Worm (Caenorhabditis elegans): ENCODE results near the gene haly-1.

Gene haly-1

DNA sequence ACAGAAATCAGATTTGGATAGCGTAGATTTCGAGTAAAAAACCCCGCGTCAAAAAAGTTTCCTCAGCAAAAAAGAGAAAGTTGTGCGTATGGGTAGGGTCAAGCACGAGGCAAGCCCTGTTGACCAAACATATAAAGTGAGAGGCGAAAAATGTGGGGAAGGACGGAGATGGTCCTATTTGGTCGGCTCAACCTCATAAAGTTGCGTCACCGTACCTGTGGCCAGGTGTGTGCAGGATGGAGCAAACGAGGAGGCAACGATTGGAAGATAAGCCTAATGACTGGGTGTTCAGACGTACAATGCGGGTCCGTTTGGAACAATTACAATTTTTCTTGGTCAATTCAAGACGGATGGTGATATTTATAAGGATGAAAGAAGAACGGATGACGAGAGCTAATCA, 30.7 kb upstream of the haly-1 start:
- TF ChIP-seq elt-2 (tag; optimal IDR thresholded peaks at IDR 0.05): no peak
- TF ChIP-seq ceh-48 (tag; optimal IDR thresholded peaks at IDR 0.05): no peak
- TF ChIP-seq tbx-2 (tag; optimal IDR thresholded peaks at IDR 0.05): peak; percentile 48
- peak; percentile 14 for TF ChIP-seq sdc-2 (tag; optimal IDR thresholded peaks at IDR 0.05)
- TF ChIP-seq rnt-1 (tag; optimal IDR thresholded peaks at IDR 0.05): no peak
- TF ChIP-seq hlh-8 (tag; optimal IDR thresholded peaks at IDR 0.05): no peak

- TF ChIP-seq C08G9.2 (tag; optimal IDR thresholded peaks at IDR 0.05) (no peak), syd-9 (tag; optimal IDR thresholded peaks at IDR 0.05) (no peak), lin-11 (tag; optimal IDR thresholded peaks at IDR 0.05) (no peak), npax-4 (tag; optimal IDR thresholded peaks at IDR 0.05) (no peak), ceh-14 (tag; optimal IDR thresholded peaks at IDR 0.05) (no peak), K09A11.1 (tag; optimal IDR thresholded peaks at IDR 0.05; ENCODE audit: insufficient read depth) (no peak), dve-1 (tag; optimal IDR thresholded peaks at IDR 0.05) (no peak), nhr-232 (tag; optimal IDR thresholded peaks at IDR 0.05) (no peak), nfya-1 (tag; optimal IDR thresholded peaks at IDR 0.05) (no peak), C38D4.7 (GFP tag; optimal IDR thresholded peaks at IDR 0.05) (no peak), fax-1 (tag; optimal IDR thresholded peaks at IDR 0.05) (no peak), pat-9 (tag; optimal IDR thresholded peaks at IDR 0.05) (no peak), elt-4 (tag; optimal IDR thresholded peaks at IDR 0.05) (no peak)
Observed at ce11 chrX:10924031-10924430, 27.6 kb upstream of the haly-1 start.

DNA sequence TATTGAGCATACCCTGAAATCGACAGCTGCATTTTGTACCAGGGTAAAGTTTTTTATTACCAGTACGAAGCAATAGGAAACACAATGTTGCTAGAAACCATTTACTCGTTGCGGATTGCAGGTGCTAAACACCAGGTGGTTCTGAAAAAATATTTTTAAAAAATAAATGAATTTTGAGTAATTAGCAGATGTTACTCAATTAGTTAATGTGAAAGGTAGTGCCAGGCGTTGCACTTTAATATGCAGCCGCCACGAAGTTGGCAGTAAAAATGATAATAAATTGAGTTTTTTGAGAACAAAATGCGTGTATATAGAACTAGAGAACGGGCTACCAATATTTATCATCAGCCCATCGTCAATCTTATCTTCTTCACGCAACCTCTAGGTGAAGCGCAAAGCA, 23.2 kb upstream of the haly-1 start, which contains the start of gene nstp-9:
Gene nstp-9 (minus strand): TSS at position 101 of the 400 bp plus-strand sequence.
- TF ChIP-seq pax-1 (tag; optimal IDR thresholded peaks at IDR 0.05) (no peak), elt-4 (tag; optimal IDR thresholded peaks at IDR 0.05) (no peak), ceh-45 (GFP tag; IDR thresholded peaks at IDR 0.05) (no peak), hlh-6 (tag; optimal IDR thresholded peaks at IDR 0.05) (no peak), nfya-1 (tag; optimal IDR thresholded peaks at IDR 0.05) (no peak), gmeb-2 (tag; optimal IDR thresholded peaks at IDR 0.05) (no peak)

- TF ChIP-seq K02D7.2 (tag; optimal IDR thresholded peaks at IDR 0.05) (no peak), ceh-6 (GFP tag; optimal IDR thresholded peaks at IDR 0.05) (no peak), ahr-1 (tag; optimal IDR thresholded peaks at IDR 0.05) (no peak), gmeb-2 (tag; optimal IDR thresholded peaks at IDR 0.05) (no peak), ets-4 (tag; optimal IDR thresholded peaks at IDR 0.05) (no peak), pat-9 (tag; optimal IDR thresholded peaks at IDR 0.05) (no peak), tbx-2 (tag; optimal IDR thresholded peaks at IDR 0.05) (no peak), ceh-22 (tag; optimal IDR thresholded peaks at IDR 0.05) (no peak), ceh-24 (tag; optimal IDR thresholded peaks at IDR 0.05) (no peak), rnt-1 (tag; optimal IDR thresholded peaks at IDR 0.05) (no peak), pqm-1 (tag; optimal IDR thresholded peaks at IDR 0.05) (no peak)
Observed at ce11 chrX:10916194-10916593, 19.8 kb upstream of the haly-1 start.

DNA sequence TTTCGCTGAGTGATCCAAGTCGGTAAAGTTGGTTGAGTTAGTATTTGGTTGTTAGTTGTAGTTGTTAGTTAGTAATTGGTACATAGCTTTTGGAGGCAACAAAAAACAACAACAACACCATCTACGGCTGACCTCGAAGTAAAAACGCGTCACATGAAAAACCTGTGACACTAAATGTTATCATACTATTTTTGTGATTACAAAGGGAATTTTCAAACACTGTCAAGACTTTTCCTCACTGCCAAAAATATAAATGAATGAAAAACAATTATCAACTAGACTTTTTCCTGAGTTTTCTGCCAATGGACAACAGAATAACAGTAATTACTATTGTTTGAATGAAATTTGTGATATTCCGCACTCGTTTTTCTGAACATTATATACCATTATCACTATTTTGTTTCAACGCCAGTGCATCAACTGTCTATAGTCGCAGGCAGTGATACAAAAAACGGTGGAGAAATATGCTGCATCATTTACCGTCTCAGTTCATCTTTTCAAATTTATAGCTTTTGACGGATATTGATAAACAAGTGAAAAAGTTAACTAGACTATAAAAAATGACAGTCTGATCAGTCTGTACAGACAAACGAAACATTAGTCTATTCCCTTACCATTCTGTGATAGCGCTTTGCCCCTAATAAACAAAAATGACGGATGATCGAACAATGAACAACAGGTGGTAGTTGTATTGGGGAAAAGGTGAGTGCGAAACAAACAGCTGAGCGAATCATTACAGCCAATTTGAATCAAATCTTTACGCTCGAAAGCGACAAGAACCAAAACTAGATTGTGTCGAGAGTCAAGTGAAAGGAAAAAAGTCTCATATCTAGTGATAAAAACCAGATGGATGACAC, 18.3 kb upstream of the haly-1 start:
- TF ChIP-seq K09A11.1 (tag; optimal IDR thresholded peaks at IDR 0.05; ENCODE audit: insufficient read depth): no peak
- TF ChIP-seq fkh-10 (GFP tag; optimal IDR thresholded peaks at IDR 0.05): no peak
- TF ChIP-seq pag-3 (tag; optimal IDR thresholded peaks at IDR 0.05; ENCODE audit: borderline replicate concordance): no peak
- TF ChIP-seq lim-6 (tag; optimal IDR thresholded peaks at IDR 0.05): no peak
- no peak for TF ChIP-seq pax-1 (tag; optimal IDR thresholded peaks at IDR 0.05)
- TF ChIP-seq C38D4.7 (GFP tag; optimal IDR thresholded peaks at IDR 0.05): no peak
- TF ChIP-seq ttx-3 (tag; optimal IDR thresholded peaks at IDR 0.05): no peak
